Fruit fly (Drosophila melanogaster): ENCODE data around the gene CG2816.

DNA sequence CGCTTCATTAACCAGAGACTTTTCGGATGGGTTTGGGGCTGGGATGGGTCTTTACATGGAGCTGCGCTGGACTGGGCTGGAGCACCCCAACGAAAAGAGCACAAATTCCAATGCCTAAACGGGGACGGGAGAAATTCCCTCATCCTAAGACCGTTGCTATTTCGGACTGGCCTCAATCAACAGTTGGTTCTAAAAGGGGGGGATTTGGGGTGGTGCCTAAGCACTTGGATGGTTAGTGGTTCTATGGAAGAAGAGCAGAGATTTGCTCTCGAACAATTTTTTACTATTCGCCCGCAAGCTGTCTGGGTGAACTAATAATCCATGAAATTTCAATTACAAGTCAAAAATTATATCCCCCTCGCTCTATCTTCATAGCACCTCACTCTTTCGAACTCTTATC is 26.2 kb downstream of the CG2816 start:
- no peak for TF ChIP-seq h (optimal IDR thresholded peaks at IDR 0.05)
- no peak for TF ChIP-seq insv (optimal IDR thresholded peaks at IDR 0.05)
- no peak for TF ChIP-seq psq (optimal IDR thresholded peaks at IDR 0.05)
- no peak for TF ChIP-seq Myc (optimal IDR thresholded peaks at IDR 0.05)
- no peak for TF ChIP-seq Sin3A (optimal IDR thresholded peaks at IDR 0.05)
- no peak for TF ChIP-seq ttk (optimal IDR thresholded peaks at IDR 0.05)
